Worm (Caenorhabditis elegans): ENCODE measurements around the gene spp-6.

The spp-6 gene

ce11 chrX:7334302-7334724 is 17.2 kb downstream of the spp-6 start, which contains the start of gene epg-7 (continued):
- TF ChIP-seq duxl-1 (tag; optimal IDR thresholded peaks at IDR 0.05; ENCODE audit: poor library complexity): peak; percentile 84
- no peak for TF ChIP-seq tag-97 (GFP tag; IDR thresholded peaks at IDR 0.05)
- no peak for TF ChIP-seq daf-12 (tag; optimal IDR thresholded peaks at IDR 0.05)
- no peak for TF ChIP-seq unc-39 (tag; optimal IDR thresholded peaks at IDR 0.05)
- TF ChIP-seq cey-2 (tag; optimal IDR thresholded peaks at IDR 0.05; ENCODE audit: borderline replicate concordance, insufficient read depth): no peak
- peak; percentile 96 for TF ChIP-seq rbr-2 (tag; optimal IDR thresholded peaks at IDR 0.05)
- no peak for TF ChIP-seq attf-4 (tag; optimal IDR thresholded peaks at IDR 0.05)
- TF ChIP-seq Y48G9A.11 (GFP tag; IDR thresholded peaks at IDR 0.05): no peak
- peak; percentile 96 for TF ChIP-seq dve-1 (tag; optimal IDR thresholded peaks at IDR 0.05; ENCODE audit: insufficient read depth)
- peak; percentile 93 for TF ChIP-seq nhr-11 (tag; optimal IDR thresholded peaks at IDR 0.05)
- peak; percentile 76; the same call in 1 of the 2 replicates for TF ChIP-seq zfp-3 (GFP tag; conservative IDR thresholded peaks at IDR 0.05)
- TF ChIP-seq ceh-32 (tag; optimal IDR thresholded peaks at IDR 0.05; ENCODE audit: poor library complexity): peak; percentile 63
- TF ChIP-seq snpc-1.2 (GFP tag; IDR thresholded peaks at IDR 0.05): no peak
- TF ChIP-seq ceh-62 (tag; optimal IDR thresholded peaks at IDR 0.05): no peak
- TF ChIP-seq Y105C5A.15 (GFP tag; IDR thresholded peaks at IDR 0.05): no peak

ce11 chrX:7340394-7340793 is 23.3 kb downstream of the spp-6 start:
- no peak for TF ChIP-seq mxl-2 (GFP tag; conservative IDR thresholded peaks at IDR 0.05)
- peak; percentile 36 for TF ChIP-seq duxl-1 (tag; optimal IDR thresholded peaks at IDR 0.05; ENCODE audit: poor library complexity)
- TF ChIP-seq hlh-30 (tag; optimal IDR thresholded peaks at IDR 0.05; ENCODE audit: insufficient read depth): peak; percentile 12
- TF ChIP-seq aly-2 (tag; optimal IDR thresholded peaks at IDR 0.05): no peak
- no peak for TF ChIP-seq T26A8.4 (GFP tag; IDR thresholded peaks at IDR 0.05)
- TF ChIP-seq dmd-9 (GFP tag; IDR thresholded peaks at IDR 0.05): no peak
- TF ChIP-seq skn-1 (tag; optimal IDR thresholded peaks at IDR 0.05): no peak
- TF ChIP-seq nhr-76 (tag; optimal IDR thresholded peaks at IDR 0.05): no peak
- TF ChIP-seq fkh-10 (GFP tag; optimal IDR thresholded peaks at IDR 0.05): no peak
- no peak for TF ChIP-seq saeg-2 (GFP tag; IDR thresholded peaks at IDR 0.05)
- TF ChIP-seq mes-2 (tag; optimal IDR thresholded peaks at IDR 0.05; ENCODE audit: poor library complexity, severe bottlenecking): peak; percentile 56
- TF ChIP-seq lin-39 (tag; optimal IDR thresholded peaks at IDR 0.05): no peak
- no peak for TF ChIP-seq madf-9 (GFP tag; conservative IDR thresholded peaks at IDR 0.05)
- TF ChIP-seq zfp-2 (tag; optimal IDR thresholded peaks at IDR 0.05): no peak
- TF ChIP-seq nhr-41 (GFP tag; IDR thresholded peaks at IDR 0.05): no peak
- no peak for TF ChIP-seq lin-1 (GFP tag; IDR thresholded peaks at IDR 0.05)
- peak in 1 of 2 experiments; percentile 3 for TF ChIP-seq unc-62 (GFP tag; optimal IDR thresholded peaks at IDR 0.05 in 1 of 2)
- TF ChIP-seq unc-62 (tag; optimal IDR thresholded peaks at IDR 0.05): no peak
- peak; percentile 46; the same call in 1 of the 2 replicates for TF ChIP-seq egl-43 (GFP tag; IDR thresholded peaks at IDR 0.05)
- no peak for TF ChIP-seq zfp-3 (GFP tag; conservative IDR thresholded peaks at IDR 0.05)
- TF ChIP-seq mdl-1 (tag; optimal IDR thresholded peaks at IDR 0.05): no peak
- TF ChIP-seq mdt-29 (GFP tag; IDR thresholded peaks at IDR 0.05): no peak
- no peak for TF ChIP-seq lir-3 (tag; optimal IDR thresholded peaks at IDR 0.05)
- TF ChIP-seq ZK337.2 (GFP tag; IDR thresholded peaks at IDR 0.05): no peak
- TF ChIP-seq spr-1 (tag; optimal IDR thresholded peaks at IDR 0.05): no peak
- no peak for TF ChIP-seq aha-1 (tag)
- TF ChIP-seq dmd-6 (GFP tag; IDR thresholded peaks at IDR 0.05): no peak
- TF ChIP-seq ctbp-1 (GFP tag; IDR thresholded peaks at IDR 0.05): no peak
- TF ChIP-seq dpl-1 (GFP tag; optimal IDR thresholded peaks at IDR 0.05): peak; percentile 30
- no peak for TF ChIP-seq nhr-77 (tag; optimal IDR thresholded peaks at IDR 0.05)
- peak in 1 of 2 experiments; percentile 10 for TF ChIP-seq hif-1 (tag; optimal IDR thresholded peaks at IDR 0.05)
- TF ChIP-seq mep-1 (tag; optimal IDR thresholded peaks at IDR 0.05): no peak
- TF ChIP-seq ama-1 (optimal IDR thresholded peaks at IDR 0.05): no peak
- TF ChIP-seq zip-2 (tag; optimal IDR thresholded peaks at IDR 0.05): no peak
